Worm (Caenorhabditis elegans): ENCODE measurements around the gene mpst-2.
A peak's percentile ranks its signal among the peaks of the same experiment; 100 is the strongest.

mpst-2 gene

ce11 chrV:14850530-14850929 lies 42.7 kb downstream of the mpst-2 start:
- TF ChIP-seq ama-1 (optimal IDR thresholded peaks at IDR 0.05) (peak; percentile 68), pqm-1 (tag; optimal IDR thresholded peaks at IDR 0.05) (peak; percentile 82), elt-2 (tag; optimal IDR thresholded peaks at IDR 0.05) (peak; percentile 87), nhr-11 (tag; optimal IDR thresholded peaks at IDR 0.05) (no peak), egl-27 (tag; optimal IDR thresholded peaks at IDR 0.05) (no peak), nhr-43 (tag; optimal IDR thresholded peaks at IDR 0.05; ENCODE audit: poor library complexity, severe bottlenecking) (no peak), pha-4 (tag; optimal IDR thresholded peaks at IDR 0.05) (peak; percentile 41)

- no peak for TF ChIP-seq R02D3.7 (tag; optimal IDR thresholded peaks at IDR 0.05)
- TF ChIP-seq ceh-9 (tag; optimal IDR thresholded peaks at IDR 0.05), result no peak
- peak; percentile 85 for TF ChIP-seq nhr-23 (tag; optimal IDR thresholded peaks at IDR 0.05)
- TF ChIP-seq fkh-2 (tag; optimal IDR thresholded peaks at IDR 0.05), result no peak
- no peak for TF ChIP-seq skn-1 (tag; optimal IDR thresholded peaks at IDR 0.05)
- TF ChIP-seq daf-12 (tag; optimal IDR thresholded peaks at IDR 0.05), result no peak
- TF ChIP-seq eor-1 (tag; optimal IDR thresholded peaks at IDR 0.05), result no peak
- TF ChIP-seq nhr-67 (tag; optimal IDR thresholded peaks at IDR 0.05), result no peak
- TF ChIP-seq zag-1 (tag; optimal IDR thresholded peaks at IDR 0.05), result no peak
- TF ChIP-seq ceh-28 (tag; optimal IDR thresholded peaks at IDR 0.05), result no peak
- TF ChIP-seq ceh-82 (tag; optimal IDR thresholded peaks at IDR 0.05), result no peak
- TF ChIP-seq mdl-1 (tag; optimal IDR thresholded peaks at IDR 0.05), result peak; percentile 43
- TF ChIP-seq fos-1 (tag; optimal IDR thresholded peaks at IDR 0.05), result no peak
- TF ChIP-seq nhr-43 (tag; optimal IDR thresholded peaks at IDR 0.05; ENCODE audit: poor library complexity, severe bottlenecking), result peak; percentile 88
- peak; percentile 70 for TF ChIP-seq snpc-4 (tag; optimal IDR thresholded peaks at IDR 0.05)
- peak; percentile 63 for TF ChIP-seq pqm-1 (tag; optimal IDR thresholded peaks at IDR 0.05)
- peak; percentile 51 for TF ChIP-seq lsy-12 (tag; optimal IDR thresholded peaks at IDR 0.05)
- no peak for TF ChIP-seq nhr-12 (tag; optimal IDR thresholded peaks at IDR 0.05)
- TF ChIP-seq pha-4 (tag; optimal IDR thresholded peaks at IDR 0.05), result peak; percentile 81
- peak; percentile 59 for TF ChIP-seq nfya-1 (tag; optimal IDR thresholded peaks at IDR 0.05; ENCODE audit: insufficient read depth)
- TF ChIP-seq mml-1 (tag; optimal IDR thresholded peaks at IDR 0.05), result no peak
- no peak for TF ChIP-seq ztf-11 (tag; optimal IDR thresholded peaks at IDR 0.05)
- peak; percentile 78 for TF ChIP-seq elt-2 (tag; optimal IDR thresholded peaks at IDR 0.05)
- TF ChIP-seq hmg-11 (tag; optimal IDR thresholded peaks at IDR 0.05), result peak; percentile 54
- TF ChIP-seq tbx-2 (tag; optimal IDR thresholded peaks at IDR 0.05), result peak; percentile 9
- peak; percentile 5 for TF ChIP-seq lin-15B (tag; optimal IDR thresholded peaks at IDR 0.05)
- TF ChIP-seq aly-2 (tag; optimal IDR thresholded peaks at IDR 0.05), result no peak
- TF ChIP-seq unc-62 (GFP tag; optimal IDR thresholded peaks at IDR 0.05), result no peak
- TF ChIP-seq egl-27 (tag; optimal IDR thresholded peaks at IDR 0.05), result no peak
- TF ChIP-seq nhr-237 (tag; optimal IDR thresholded peaks at IDR 0.05), result no peak
- TF ChIP-seq nhr-77 (tag; optimal IDR thresholded peaks at IDR 0.05), result no peak
- TF ChIP-seq ztf-4 (tag; optimal IDR thresholded peaks at IDR 0.05), result no peak
- no peak for TF ChIP-seq sea-2 (GFP tag; optimal IDR thresholded peaks at IDR 0.05)
- TF ChIP-seq ZK546.5 (tag; optimal IDR thresholded peaks at IDR 0.05), result no peak
- TF ChIP-seq nhr-11 (tag; optimal IDR thresholded peaks at IDR 0.05), result no peak
- no peak for TF ChIP-seq ceh-16 (tag; optimal IDR thresholded peaks at IDR 0.05)
- TF ChIP-seq unc-39 (tag; optimal IDR thresholded peaks at IDR 0.05), result no peak
- TF ChIP-seq elt-1 (tag; optimal IDR thresholded peaks at IDR 0.05), result no peak
- TF ChIP-seq egl-5 (tag; optimal IDR thresholded peaks at IDR 0.05), result no peak
- TF ChIP-seq nhr-76 (tag; optimal IDR thresholded peaks at IDR 0.05), result no peak
- TF ChIP-seq nhr-28 (tag; optimal IDR thresholded peaks at IDR 0.05), result no peak
- TF ChIP-seq fkh-10 (GFP tag; optimal IDR thresholded peaks at IDR 0.05), result no peak
- TF ChIP-seq ama-1 (optimal IDR thresholded peaks at IDR 0.05), result peak; percentile 53
- peak in 2 of 3 experiments; percentile 67 to 83 for TF ChIP-seq elt-3 (tag; optimal IDR thresholded peaks at IDR 0.05)
- peak; percentile 70 for TF ChIP-seq nhr-25 (tag; optimal IDR thresholded peaks at IDR 0.05)
- peak; percentile 54 for TF ChIP-seq lin-39 (tag; optimal IDR thresholded peaks at IDR 0.05)
- TF ChIP-seq jun-1 (tag; optimal IDR thresholded peaks at IDR 0.05), result peak; percentile 25
These were observed 43.6 kb downstream of the mpst-2 start for ce11 chrV:14849628-14850027.
